Worm (Caenorhabditis elegans) whole organism, early embryonic: Measurements from ENCODE around the gene K09H11.6.

Experiments used
- F13C5.2 ChIP-seq: sonication (generic microtip); optimal IDR thresholded peaks from 2 replicates; lab custom pipeline; 2017; ENCODE audit warnings: mild to moderate bottlenecking, missing genetic modification characterization, inconsistent platforms, missing compliant biosample characterization
- ama-1 ChIP-seq: fragments of 150-350 bp; optimal IDR thresholded peaks from 2 replicates; lab custom pipeline; 2014
- ceh-13 ChIP-seq: fragments of 200-800 bp; sonication (Bioruptor generic); optimal IDR thresholded peaks from 2 replicates; lab custom pipeline; 2018; ENCODE audit warnings: mild to moderate bottlenecking, missing genetic modification characterization, missing compliant biosample characterization
- hmg-4 ChIP-seq: fragments of 200-800 bp; sonication (Bioruptor generic); optimal IDR thresholded peaks from 2 replicates; lab custom pipeline; 2018; ENCODE audit warnings: mild to moderate bottlenecking, missing genetic modification characterization, missing compliant biosample characterization
- pes-1 ChIP-seq: fragments of 200-800 bp; sonication (Bioruptor generic); IDR thresholded peaks from 2 replicates; pipeline ENCODE4 v1.3.6; 2022; ENCODE audit warnings: missing genetic modification reagents, missing genetic modification characterization, missing compliant biosample characterization
- sea-1 ChIP-seq: fragments of 200-800 bp; sonication (Bioruptor generic); conservative IDR thresholded peaks from 2 replicates; pipeline ENCODE4 v1.3.6; 2022; ENCODE audit warnings: missing genetic modification characterization, missing compliant biosample characterization
- tbx-11 ChIP-seq: fragments of 200-800 bp; sonication (Bioruptor generic); IDR thresholded peaks from 2 replicates; pipeline ENCODE4 v1.3.6; 2022; ENCODE audit warnings: missing genetic modification characterization, missing compliant biosample characterization

- no peak for TF ChIP-seq ama-1 (lab: Kevin White, UChicago)
- TF ChIP-seq hmg-4 (GFP tag; lab: Kevin White, UChicago): no peak
- TF ChIP-seq pes-1 (GFP tag; lab: Robert Waterston, UW): no peak
- no peak for TF ChIP-seq ceh-13 (GFP tag; lab: Kevin White, UChicago)
- TF ChIP-seq sea-1 (GFP tag; lab: Robert Waterston, UW): no peak
- no peak for TF ChIP-seq F13C5.2 (tag; lab: Kevin White, UChicago)
- no peak for TF ChIP-seq tbx-11
Measured at ce11 chrV:5687115-5687979, 48.6 kb downstream of the K09H11.6 start, which contains the start of gene F25B4.7.
